Worm (Caenorhabditis elegans) whole organism, mixed stage, embryonic: ENCODE data around the gene egl-8.

Experiments
- M03D4.4 ChIP-seq: sonication (generic microtip); optimal IDR thresholded peaks from 2 replicates; lab custom pipeline; 2017; ENCODE audit warnings: mild to moderate bottlenecking, missing genetic modification characterization, missing compliant biosample characterization
- bed-3 ChIP-seq: fragments of 200-800 bp; sonication (Bioruptor generic); optimal IDR thresholded peaks from 3 replicates; lab custom pipeline; 2018; ENCODE audit warnings: mild to moderate bottlenecking, missing genetic modification characterization, moderate library complexity, missing compliant biosample characterization
- blmp-1 ChIP-seq: fragments of 150-350 bp; optimal IDR thresholded peaks from 2 replicates; lab custom pipeline; 2014; ENCODE audit warnings: missing biosample characterization, missing genetic modification characterization
- ceh-39 ChIP-seq: fragments of 150-350 bp; optimal IDR thresholded peaks from 2 replicates; lab custom pipeline; 2014; ENCODE audit warnings: missing biosample characterization, missing genetic modification characterization
- ceh-43 ChIP-seq: fragments of 200-800 bp; sonication (Bioruptor generic); optimal IDR thresholded peaks from 2 replicates; lab custom pipeline; 2018; ENCODE audit warnings: mild to moderate bottlenecking, missing genetic modification characterization, moderate library complexity, missing compliant biosample characterization
- ceh-83 ChIP-seq: fragments of 200-800 bp; sonication (Bioruptor generic); optimal IDR thresholded peaks from 2 replicates; lab custom pipeline; 2018; ENCODE audit warnings: mild to moderate bottlenecking, missing genetic modification characterization, missing compliant biosample characterization
- ces-1 ChIP-seq: fragments of 150-350 bp; optimal IDR thresholded peaks from 2 replicates; lab custom pipeline; 2014; ENCODE audit warnings: missing biosample characterization, missing genetic modification reagents, missing genetic modification characterization
- cnd-1 ChIP-seq: fragments of 200-800 bp; sonication (Bioruptor generic); optimal IDR thresholded peaks from 2 replicates; lab custom pipeline; 2018; ENCODE audit warnings: mild to moderate bottlenecking, missing genetic modification characterization, missing compliant biosample characterization
- drap-1 ChIP-seq: fragments of 200-800 bp; sonication (Bioruptor generic); optimal IDR thresholded peaks from 3 replicates; lab custom pipeline; 2018; ENCODE audit warnings: mild to moderate bottlenecking, missing genetic modification characterization, missing compliant biosample characterization
- elt-1 ChIP-seq: sonication (generic microtip); optimal IDR thresholded peaks from 2 replicates; lab custom pipeline; 2017; ENCODE audit warnings: missing genetic modification characterization, mild to moderate bottlenecking, missing compliant biosample characterization, antibody characterized with exemption, moderate library complexity, borderline replicate concordance; ENCODE audit not compliant: insufficient read depth
- elt-3 ChIP-seq: fragments of 150-350 bp; optimal IDR thresholded peaks from 2 replicates; lab custom pipeline; 2014; ENCODE audit warnings: missing biosample characterization, missing genetic modification characterization
- flh-1 ChIP-seq: fragments of 200-800 bp; sonication (Bioruptor generic); optimal IDR thresholded peaks from 2 replicates; lab custom pipeline; 2018; ENCODE audit warnings: mild to moderate bottlenecking, missing genetic modification characterization, moderate library complexity, missing compliant biosample characterization
- ham-2 ChIP-seq: fragments of 200-800 bp; sonication (Bioruptor generic); optimal IDR thresholded peaks from 2 replicates; lab custom pipeline; 2018; ENCODE audit warnings: mild to moderate bottlenecking, missing genetic modification characterization, missing compliant biosample characterization
- hlh-1 ChIP-seq: fragments of 150-350 bp; optimal IDR thresholded peaks from 2 replicates; lab custom pipeline; 2014; ENCODE audit warnings: missing biosample characterization, missing genetic modification reagents, missing genetic modification characterization
- lin-13 ChIP-seq: fragments of 150-350 bp; optimal IDR thresholded peaks from 2 replicates; lab custom pipeline; 2014; ENCODE audit warnings: missing biosample characterization, missing genetic modification characterization
- lin-32 ChIP-seq: fragments of 200-800 bp; sonication (Bioruptor generic); optimal IDR thresholded peaks from 2 replicates; lab custom pipeline; 2018; ENCODE audit warnings: mild to moderate bottlenecking, missing genetic modification characterization, missing compliant biosample characterization
- lsy-2 ChIP-seq: fragments of 150-350 bp; optimal IDR thresholded peaks from 2 replicates; lab custom pipeline; 2014; ENCODE audit warnings: missing biosample characterization, missing genetic modification characterization
- mab-5 ChIP-seq: fragments of 150-350 bp; optimal IDR thresholded peaks from 2 replicates; lab custom pipeline; 2014; ENCODE audit warnings: missing biosample characterization, missing genetic modification characterization
- mls-2 ChIP-seq: sonication (generic microtip); optimal IDR thresholded peaks from 2 replicates; lab custom pipeline; 2016; ENCODE audit warnings: mild to moderate bottlenecking, missing genetic modification characterization, moderate library complexity, missing compliant biosample characterization
- nhr-2 ChIP-seq: fragments of 150-350 bp; optimal IDR thresholded peaks from 2 replicates; lab custom pipeline; 2014; ENCODE audit warnings: missing biosample characterization, missing genetic modification characterization
- nhr-237 ChIP-seq: fragments of 150-350 bp; optimal IDR thresholded peaks from 2 replicates; lab custom pipeline; 2014; ENCODE audit warnings: missing biosample characterization, missing genetic modification characterization
- nhr-76 ChIP-seq: sonication (generic microtip); optimal IDR thresholded peaks from 2 replicates; lab custom pipeline; 2017; ENCODE audit warnings: missing biosample characterization, missing genetic modification characterization
- pha-4 ChIP-seq: fragments of 150-350 bp; optimal IDR thresholded peaks from 2 replicates; lab custom pipeline; 2018; ENCODE audit warnings: missing biosample characterization, missing genetic modification reagents, missing genetic modification characterization
- sem-2 ChIP-seq: fragments of 200-800 bp; sonication (Bioruptor generic); optimal IDR thresholded peaks from 2 replicates; lab custom pipeline; 2018; ENCODE audit warnings: mild to moderate bottlenecking, missing genetic modification characterization, missing compliant biosample characterization
- snpc-4 ChIP-seq: fragments of 150-350 bp; optimal IDR thresholded peaks from 2 replicates; lab custom pipeline; 2014; ENCODE audit warnings: missing biosample characterization, missing genetic modification characterization
- sptf-1 ChIP-seq: sonication (generic microtip); optimal IDR thresholded peaks from 2 replicates; lab custom pipeline; 2017; ENCODE audit warnings: mild to moderate bottlenecking, missing genetic modification characterization, moderate library complexity, missing compliant biosample characterization
- tbx-8 ChIP-seq: fragments of 200-800 bp; sonication (Bioruptor generic); optimal IDR thresholded peaks from 2 replicates; lab custom pipeline; 2018; ENCODE audit warnings: mild to moderate bottlenecking, missing genetic modification characterization, moderate library complexity, missing compliant biosample characterization
- unc-120 ChIP-seq: sonication (generic microtip); optimal IDR thresholded peaks from 2 replicates; lab custom pipeline; 2017; ENCODE audit warnings: missing genetic modification characterization, missing compliant biosample characterization; ENCODE audit not compliant: poor library complexity, severe bottlenecking
- unc-39 ChIP-seq: fragments of 150-350 bp; optimal IDR thresholded peaks from 2 replicates; lab custom pipeline; 2014; ENCODE audit warnings: missing biosample characterization, missing genetic modification characterization
- unc-62 ChIP-seq: fragments of 150-350 bp; optimal IDR thresholded peaks from 2 replicates; lab custom pipeline; 2014; ENCODE audit warnings: missing biosample characterization, missing genetic modification reagents, missing genetic modification characterization
- zip-8 ChIP-seq: fragments of 150-350 bp; optimal IDR thresholded peaks from 2 replicates; lab custom pipeline; 2014; ENCODE audit warnings: missing biosample characterization, missing genetic modification characterization

Gene egl-8

ce11 chrV:68112-68511 is 47.5 kb downstream of the egl-8 start:
- TF ChIP-seq bed-3 (GFP tag; lab: Kevin White, UChicago) (no peak), elt-1 (no peak), sem-2 (no peak), M03D4.4 (tag; lab: Kevin White, UChicago) (no peak), lin-13 (no peak), zip-8 (no peak), nhr-237 (tag; lab: Kevin White, UChicago) (no peak), elt-3 (no peak), blmp-1 (no peak), nhr-76 (no peak), mab-5 (tag; lab: Kevin White, UChicago) (no peak), ces-1 (GFP tag; lab: Kevin White, UChicago) (no peak), ceh-39 (no peak), mls-2 (tag; lab: Kevin White, UChicago) (no peak), nhr-2 (tag; lab: Kevin White, UChicago) (no peak), flh-1 (GFP tag; lab: Kevin White, UChicago) (no peak), unc-39 (tag; lab: Kevin White, UChicago) (no peak), ceh-43 (no peak), cnd-1 (tag; lab: Kevin White, UChicago) (no peak)

ce11 chrV:83732-84131 is 63.1 kb downstream of the egl-8 start, which contains the start of gene daam-1:
Gene daam-1 (minus strand): TSS chrV:83832.
- TF ChIP-seq hlh-1 (tag; lab: Kevin White, UChicago) = no peak
- TF ChIP-seq ham-2 = no peak
- no peak for TF ChIP-seq drap-1
- no peak for TF ChIP-seq sem-2
- no peak for TF ChIP-seq unc-62 (GFP tag; lab: Kevin White, UChicago)
- no peak for TF ChIP-seq ceh-83 (GFP tag; lab: Kevin White, UChicago)
- TF ChIP-seq lsy-2 (tag; lab: Kevin White, UChicago) = no peak
- no peak for TF ChIP-seq snpc-4 (tag; lab: Kevin White, UChicago)
- no peak for TF ChIP-seq elt-1
- TF ChIP-seq nhr-76 = no peak
- TF ChIP-seq pha-4 (tag; lab: Kevin White, UChicago) = no peak
- TF ChIP-seq blmp-1 = no peak
- TF ChIP-seq sptf-1 = no peak
- no peak for TF ChIP-seq flh-1 (GFP tag; lab: Kevin White, UChicago)
- TF ChIP-seq tbx-8 = no peak
- TF ChIP-seq unc-120 = no peak
- no peak for TF ChIP-seq zip-8
- TF ChIP-seq lin-32 (GFP tag; lab: Kevin White, UChicago) = no peak
- no peak for TF ChIP-seq mls-2 (tag; lab: Kevin White, UChicago)
- no peak for TF ChIP-seq ceh-43
